Worm (Caenorhabditis elegans) whole organism, L2 larva: ENCODE results near the gene skr-15.

ENCODE experiments used
- R02D3.7 ChIP-seq: fragments of 150-350 bp; optimal IDR thresholded peaks from 2 replicates; lab custom pipeline; 2014; ENCODE audit warnings: missing biosample characterization, missing genetic modification characterization
- dmd-4 ChIP-seq: sonication (generic microtip); optimal IDR thresholded peaks from 2 replicates; lab custom pipeline; 2017; ENCODE audit warnings: missing biosample characterization, missing genetic modification characterization
- elt-3 ChIP-seq: sonication (generic microtip); optimal IDR thresholded peaks from 2 replicates; lab custom pipeline; 2017; ENCODE audit warnings: missing biosample characterization, missing genetic modification characterization
- lin-13 ChIP-seq: fragments of 150-350 bp; optimal IDR thresholded peaks from 2 replicates; lab custom pipeline; 2014; ENCODE audit warnings: missing biosample characterization, missing genetic modification reagents, missing genetic modification characterization
- nhr-23 ChIP-seq: fragments of 150-350 bp; optimal IDR thresholded peaks from 2 replicates; lab custom pipeline; 2014; ENCODE audit warnings: missing biosample characterization, missing genetic modification reagents, missing genetic modification characterization
- snpc-4 ChIP-seq: fragments of 150-350 bp; optimal IDR thresholded peaks from 2 replicates; lab custom pipeline; 2014; ENCODE audit warnings: missing biosample characterization, missing genetic modification characterization
- unc-39 ChIP-seq: fragments of 150-350 bp; optimal IDR thresholded peaks from 2 replicates; lab custom pipeline; 2014; ENCODE audit warnings: missing biosample characterization, missing genetic modification characterization
- ztf-11 ChIP-seq: sonication (generic microtip); optimal IDR thresholded peaks from 2 replicates; lab custom pipeline; 2017; ENCODE audit warnings: missing biosample characterization, missing genetic modification characterization

DNA sequence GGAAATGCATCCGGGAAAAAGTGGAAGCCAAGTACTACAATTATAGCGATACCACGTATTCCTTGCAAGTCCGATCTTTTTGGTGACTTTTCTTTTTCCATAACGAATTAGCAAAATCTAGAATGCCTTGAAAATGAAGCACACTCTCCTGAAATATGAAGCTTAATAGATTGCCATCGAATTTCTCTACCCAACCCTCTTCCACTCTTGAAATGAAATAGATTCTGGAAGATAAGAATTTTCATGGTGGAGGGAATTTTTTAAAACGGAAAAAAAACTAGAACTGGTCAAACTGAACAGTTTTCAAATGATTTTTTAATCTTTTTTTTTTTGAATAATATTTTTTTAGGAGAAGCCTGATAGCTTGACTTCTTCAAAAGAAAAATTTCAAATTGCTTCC is 36.9 kb downstream of the skr-15 start, which contains the start of gene oac-11:
- TF ChIP-seq dmd-4 (tag; lab: Kevin White, UChicago) (no peak), R02D3.7 (tag; lab: Kevin White, UChicago) (no peak), ztf-11 (tag; lab: Kevin White, UChicago) (no peak), unc-39 (no peak), elt-3 (tag; lab: Kevin White, UChicago) (no peak), nhr-23 (tag; lab: Kevin White, UChicago) (no peak), lin-13 (GFP tag; lab: Kevin White, UChicago) (no peak), snpc-4 (tag; lab: Kevin White, UChicago) (no peak)
